Worm (Caenorhabditis elegans) whole organism, midembryonic: ENCODE results near the gene miz-1.

ENCODE experiments used
- T22C8.4 ChIP-seq: fragments of 200-800 bp; sonication (Bioruptor generic); IDR thresholded peaks from 2 replicates; pipeline ENCODE4 v1.3.6; 2022; ENCODE audit warnings: missing genetic modification characterization, missing compliant biosample characterization
- flt-1 ChIP-seq: fragments of 200-800 bp; sonication (Bioruptor generic); IDR thresholded peaks from 2 replicates; pipeline ENCODE4 v1.3.6; 2022; ENCODE audit warnings: missing genetic modification characterization, missing compliant biosample characterization
- ref-1 ChIP-seq: fragments of 200-800 bp; sonication (Bioruptor generic); conservative IDR thresholded peaks from 2 replicates; pipeline ENCODE4 v1.3.6; 2022; ENCODE audit warnings: missing genetic modification reagents, missing genetic modification characterization, missing compliant biosample characterization
- tab-1 ChIP-seq: fragments of 200-800 bp; sonication (Bioruptor generic); IDR thresholded peaks from 2 replicates; pipeline ENCODE4 v1.3.6; 2022; ENCODE audit warnings: missing genetic modification characterization, missing compliant biosample characterization
- ztf-23 ChIP-seq: fragments of 200-800 bp; sonication (Bioruptor generic); IDR thresholded peaks from 2 replicates; pipeline ENCODE4 v1.3.6; 2022; ENCODE audit warnings: missing genetic modification reagents, missing genetic modification characterization, missing compliant biosample characterization
- ztf-29 ChIP-seq: fragments of 200-800 bp; sonication (Bioruptor generic); IDR thresholded peaks from 2 replicates; pipeline ENCODE4 v1.3.6; 2022; ENCODE audit warnings: missing genetic modification reagents, missing genetic modification characterization, missing compliant biosample characterization

ce11 chrIV:10778582-10778981 is 33.6 kb upstream of the miz-1 start:
- TF ChIP-seq tab-1 (GFP tag; lab: Robert Waterston, UW) (no peak), flt-1 (GFP tag; lab: Robert Waterston, UW) (no peak), ref-1 (no peak), ztf-23 (GFP tag; lab: Robert Waterston, UW) (no peak), T22C8.4 (GFP tag; lab: Robert Waterston, UW) (no peak), ztf-29 (no peak)
